Worm (Caenorhabditis elegans) whole organism, young adult: Measurements from ENCODE around the gene smc-6.

Source experiments
- B0019.2 ChIP-seq: fragments of 200-800 bp; sonication (Bioruptor generic); conservative IDR thresholded peaks from 2 replicates; pipeline ENCODE4 v1.3.6; 2022; ENCODE audit warnings: missing genetic modification reagents, missing genetic modification characterization, missing compliant biosample characterization
- B0261.1 ChIP-seq: sonication (generic microtip); optimal IDR thresholded peaks from 2 replicates; lab custom pipeline; 2016; ENCODE audit warnings: mild to moderate bottlenecking, missing genetic modification characterization, moderate library complexity, missing compliant biosample characterization
- B0336.3 ChIP-seq: fragments of 200-800 bp; sonication (Bioruptor generic); IDR thresholded peaks from 2 replicates; pipeline ENCODE4 v1.3.6; 2022; ENCODE audit warnings: missing genetic modification characterization, missing compliant biosample characterization
- F33H1.4 ChIP-seq: fragments of 200-800 bp; sonication (Bioruptor generic); IDR thresholded peaks from 2 replicates; pipeline ENCODE4 v1.3.6; 2022; ENCODE audit warnings: missing genetic modification reagents, missing genetic modification characterization, missing compliant biosample characterization
- F49E8.2 ChIP-seq: sonication (generic microtip); optimal IDR thresholded peaks from 3 replicates; lab custom pipeline; 2017; ENCODE audit warnings: missing genetic modification characterization, mild to moderate bottlenecking, missing compliant biosample characterization, antibody characterized with exemption, moderate library complexity; ENCODE audit not compliant: insufficient read depth
- F57A8.1 ChIP-seq: fragments of 200-800 bp; sonication (Bioruptor generic); optimal IDR thresholded peaks from 2 replicates; lab custom pipeline; 2018; ENCODE audit warnings: mild to moderate bottlenecking, missing genetic modification characterization, moderate library complexity, missing compliant biosample characterization
- T07F8.4 ChIP-seq: sonication (generic microtip); optimal IDR thresholded peaks from 2 replicates; lab custom pipeline; 2016; ENCODE audit warnings: mild to moderate bottlenecking, missing genetic modification characterization, moderate library complexity, missing compliant biosample characterization
- Y53G8AR.9 ChIP-seq: fragments of 200-800 bp; sonication (Bioruptor generic); conservative IDR thresholded peaks from 2 replicates; pipeline ENCODE4 v1.3.6; 2022; ENCODE audit warnings: missing genetic modification reagents, missing genetic modification characterization, missing compliant biosample characterization
- ama-1 ChIP-seq, 3 experiments: fragments of 150-350 bp in 1 of 3; sonication (generic microtip) in 2 of 3; optimal IDR thresholded peaks; 2 replicates each; lab custom pipeline; 2014 to 2018; ENCODE audit warnings: missing biosample characterization in 2 of 3, missing genetic modification characterization in 2 of 3, missing genetic modification reagents in 2 of 3
- aptf-2 ChIP-seq: fragments of 200-800 bp; sonication (Bioruptor generic); conservative IDR thresholded peaks from 2 replicates; pipeline ENCODE4 v1.3.6; 2022; ENCODE audit warnings: missing genetic modification reagents, missing genetic modification characterization, missing compliant biosample characterization
- atf-7 ChIP-seq: sonication (generic microtip); optimal IDR thresholded peaks from 2 replicates; lab custom pipeline; 2017; ENCODE audit warnings: mild to moderate bottlenecking, missing genetic modification characterization, missing compliant biosample characterization
- athp-1 ChIP-seq: sonication (generic microtip); optimal IDR thresholded peaks from 2 replicates; lab custom pipeline; 2017; ENCODE audit warnings: mild to moderate bottlenecking, missing genetic modification characterization, missing compliant biosample characterization
- attf-3 ChIP-seq: fragments of 200-800 bp; sonication (Bioruptor generic); conservative IDR thresholded peaks from 2 replicates; pipeline ENCODE4 v1.3.6; 2022; ENCODE audit warnings: missing genetic modification reagents, missing genetic modification characterization, missing compliant biosample characterization
- attf-6 ChIP-seq: fragments of 200-800 bp; sonication (Bioruptor generic); IDR thresholded peaks from 2 replicates; pipeline ENCODE4 v1.3.6; 2022; ENCODE audit warnings: missing genetic modification reagents, missing genetic modification characterization, missing compliant biosample characterization
- bed-1 ChIP-seq: fragments of 200-800 bp; sonication (Bioruptor generic); IDR thresholded peaks from 2 replicates; pipeline ENCODE4 v1.3.6; 2022; ENCODE audit warnings: missing genetic modification reagents, missing genetic modification characterization, missing compliant biosample characterization
- cebp-2 ChIP-seq: fragments of 200-800 bp; sonication (Bioruptor generic); IDR thresholded peaks from 2 replicates; pipeline ENCODE4 v1.3.6; 2022; ENCODE audit warnings: missing genetic modification characterization, missing compliant biosample characterization
- ceh-27 ChIP-seq: fragments of 200-800 bp; sonication (Bioruptor generic); optimal IDR thresholded peaks from 2 replicates; lab custom pipeline; 2018; ENCODE audit warnings: mild to moderate bottlenecking, missing genetic modification characterization, moderate library complexity, missing compliant biosample characterization
- ceh-40 ChIP-seq: fragments of 200-800 bp; sonication (Bioruptor generic); IDR thresholded peaks from 2 replicates; pipeline ENCODE4 v1.3.6; 2022; ENCODE audit warnings: missing genetic modification characterization, missing compliant biosample characterization
- ceh-79 ChIP-seq: sonication (generic microtip); optimal IDR thresholded peaks from 2 replicates; lab custom pipeline; 2017; ENCODE audit warnings: mild to moderate bottlenecking, missing genetic modification characterization, missing compliant biosample characterization
- ceh-91 ChIP-seq: fragments of 200-800 bp; sonication (Bioruptor generic); IDR thresholded peaks from 2 replicates; pipeline ENCODE4 v1.3.6; 2022; ENCODE audit warnings: missing genetic modification reagents, missing genetic modification characterization, missing compliant biosample characterization
- dox-1 ChIP-seq: fragments of 200-800 bp; sonication (Bioruptor generic); IDR thresholded peaks from 2 replicates; pipeline ENCODE4 v1.3.6; 2022; ENCODE audit warnings: missing genetic modification reagents, missing genetic modification characterization, missing compliant biosample characterization
- efl-1 ChIP-seq: fragments of 150-350 bp; optimal IDR thresholded peaks from 2 replicates; lab custom pipeline; 2014; ENCODE audit warnings: missing biosample characterization, missing genetic modification reagents, missing genetic modification characterization
- egl-18 ChIP-seq: fragments of 200-800 bp; sonication (Bioruptor generic); IDR thresholded peaks from 2 replicates; pipeline ENCODE4 v1.3.6; 2022; ENCODE audit warnings: missing genetic modification reagents, missing genetic modification characterization, missing compliant biosample characterization
- egl-44 ChIP-seq: fragments of 200-800 bp; sonication (Bioruptor generic); IDR thresholded peaks from 2 replicates; pipeline ENCODE4 v1.3.6; 2022; ENCODE audit warnings: missing genetic modification reagents, missing genetic modification characterization, missing compliant biosample characterization
- ekl-4 ChIP-seq: fragments of 200-800 bp; sonication (Bioruptor generic); IDR thresholded peaks from 2 replicates; pipeline ENCODE4 v1.3.6; 2022; ENCODE audit warnings: missing genetic modification reagents, missing genetic modification characterization, missing compliant biosample characterization
- ets-4 ChIP-seq: fragments of 200-800 bp; sonication (Bioruptor generic); optimal IDR thresholded peaks from 2 replicates; lab custom pipeline; 2018; ENCODE audit warnings: mild to moderate bottlenecking, missing genetic modification characterization, missing compliant biosample characterization
- fkh-3 ChIP-seq: sonication (generic microtip); optimal IDR thresholded peaks from 2 replicates; lab custom pipeline; 2016; ENCODE audit warnings: mild to moderate bottlenecking, missing genetic modification characterization, missing compliant biosample characterization
- hlh-26 ChIP-seq: fragments of 200-800 bp; sonication (Bioruptor generic); conservative IDR thresholded peaks from 2 replicates; pipeline ENCODE4 v1.3.6; 2022; ENCODE audit warnings: missing genetic modification reagents, missing genetic modification characterization, missing compliant biosample characterization
- hmg-1.2 ChIP-seq: fragments of 200-800 bp; sonication (Bioruptor generic); IDR thresholded peaks from 2 replicates; pipeline ENCODE4 v1.3.6; 2022; ENCODE audit warnings: missing genetic modification reagents, missing genetic modification characterization, missing compliant biosample characterization
- hmg-20 ChIP-seq: fragments of 200-800 bp; sonication (Bioruptor generic); IDR thresholded peaks from 2 replicates; pipeline ENCODE4 v1.3.6; 2022; ENCODE audit warnings: missing genetic modification reagents, missing genetic modification characterization, missing compliant biosample characterization
- hsf-1 ChIP-seq: fragments of 200-800 bp; sonication (Bioruptor generic); IDR thresholded peaks from 2 replicates; pipeline ENCODE4 v1.3.6; 2022; ENCODE audit warnings: missing genetic modification reagents, missing genetic modification characterization, missing compliant biosample characterization
- let-607 ChIP-seq, 2 experiments: fragments of 200-800 bp in 1 of 2; sonication (Bioruptor generic) in 1 of 2; sonication (generic microtip) in 1 of 2; optimal IDR thresholded peaks; 2 replicates each; lab custom pipeline; 2016 to 2018; ENCODE audit warnings: mild to moderate bottlenecking in 2 of 2, missing compliant biosample characterization in 2 of 2, missing genetic modification characterization in 2 of 2, moderate library complexity in 2 of 2, missing genotype in 1 of 2
- lin-40 ChIP-seq: sonication (generic microtip); optimal IDR thresholded peaks from 2 replicates; lab custom pipeline; 2016; ENCODE audit warnings: missing genetic modification characterization, mild to moderate bottlenecking, missing compliant biosample characterization, missing genotype, missing genetic modification reagents
- mes-4 ChIP-seq: sonication (generic microtip); optimal IDR thresholded peaks from 2 replicates; lab custom pipeline; 2016; ENCODE audit warnings: missing genotype, missing genetic modification characterization, missing compliant biosample characterization
- nfya-1 ChIP-seq: sonication (generic microtip); optimal IDR thresholded peaks from 2 replicates; lab custom pipeline; 2017; ENCODE audit warnings: antibody characterized with exemption, missing compliant biosample characterization, missing genetic modification characterization, borderline replicate concordance; ENCODE audit not compliant: insufficient read depth
- nfya-2 ChIP-seq: fragments of 200-800 bp; sonication (Bioruptor generic); IDR thresholded peaks from 2 replicates; pipeline ENCODE4 v1.3.6; 2022; ENCODE audit warnings: missing genetic modification reagents, missing genetic modification characterization, missing compliant biosample characterization
- nhr-120 ChIP-seq: fragments of 200-800 bp; sonication (Bioruptor generic); IDR thresholded peaks from 2 replicates; pipeline ENCODE4 v1.3.6; 2022; ENCODE audit warnings: missing genetic modification characterization, missing compliant biosample characterization
- nhr-179 ChIP-seq: sonication (generic microtip); optimal IDR thresholded peaks from 2 replicates; lab custom pipeline; 2016; ENCODE audit warnings: mild to moderate bottlenecking, missing genetic modification characterization, missing compliant biosample characterization
- nhr-27 ChIP-seq: fragments of 200-800 bp; sonication (Bioruptor generic); optimal IDR thresholded peaks from 2 replicates; lab custom pipeline; 2018; ENCODE audit warnings: mild to moderate bottlenecking, missing genetic modification characterization, moderate library complexity, missing compliant biosample characterization
- nhr-90 ChIP-seq: sonication (generic microtip); optimal IDR thresholded peaks from 2 replicates; lab custom pipeline; 2016; ENCODE audit warnings: missing genotype, mild to moderate bottlenecking, missing genetic modification characterization, missing compliant biosample characterization
- repo-1 ChIP-seq: sonication (generic microtip); optimal IDR thresholded peaks from 2 replicates; lab custom pipeline; 2017; ENCODE audit warnings: mild to moderate bottlenecking, missing genetic modification characterization, missing compliant biosample characterization
- rpc-1 ChIP-seq, 2 experiments: fragments of 150-350 bp in 1 of 2; sonication (generic microtip) in 1 of 2; optimal IDR thresholded peaks; 2 replicates each; lab custom pipeline; 2014 to 2018; ENCODE audit warnings: missing biosample characterization in 1 of 2, missing genetic modification characterization in 1 of 2, missing genetic modification reagents in 1 of 2, missing genotype in 1 of 2
- sdz-38 ChIP-seq: sonication (generic microtip); optimal IDR thresholded peaks from 2 replicates; lab custom pipeline; 2016; ENCODE audit warnings: missing genotype, missing genetic modification characterization, missing compliant biosample characterization
- sea-2 ChIP-seq: fragments of 200-800 bp; sonication (Bioruptor generic); IDR thresholded peaks from 2 replicates; pipeline ENCODE4 v1.3.6; 2022; ENCODE audit warnings: missing genetic modification characterization, missing compliant biosample characterization
- tbx-9 ChIP-seq: sonication (generic microtip); optimal IDR thresholded peaks from 2 replicates; lab custom pipeline; 2016; ENCODE audit warnings: borderline replicate concordance, missing genetic modification characterization, inconsistent platforms, missing compliant biosample characterization
- ztf-22 ChIP-seq: fragments of 200-800 bp; sonication (Bioruptor generic); optimal IDR thresholded peaks from 2 replicates; lab custom pipeline; 2018; ENCODE audit warnings: mild to moderate bottlenecking, missing genetic modification characterization, moderate library complexity, missing compliant biosample characterization
- ztf-25 ChIP-seq: fragments of 200-800 bp; sonication (Bioruptor generic); IDR thresholded peaks from 2 replicates; pipeline ENCODE4 v1.3.6; 2022; ENCODE audit warnings: missing genetic modification reagents, missing genetic modification characterization, missing compliant biosample characterization

Gene smc-6

DNA sequence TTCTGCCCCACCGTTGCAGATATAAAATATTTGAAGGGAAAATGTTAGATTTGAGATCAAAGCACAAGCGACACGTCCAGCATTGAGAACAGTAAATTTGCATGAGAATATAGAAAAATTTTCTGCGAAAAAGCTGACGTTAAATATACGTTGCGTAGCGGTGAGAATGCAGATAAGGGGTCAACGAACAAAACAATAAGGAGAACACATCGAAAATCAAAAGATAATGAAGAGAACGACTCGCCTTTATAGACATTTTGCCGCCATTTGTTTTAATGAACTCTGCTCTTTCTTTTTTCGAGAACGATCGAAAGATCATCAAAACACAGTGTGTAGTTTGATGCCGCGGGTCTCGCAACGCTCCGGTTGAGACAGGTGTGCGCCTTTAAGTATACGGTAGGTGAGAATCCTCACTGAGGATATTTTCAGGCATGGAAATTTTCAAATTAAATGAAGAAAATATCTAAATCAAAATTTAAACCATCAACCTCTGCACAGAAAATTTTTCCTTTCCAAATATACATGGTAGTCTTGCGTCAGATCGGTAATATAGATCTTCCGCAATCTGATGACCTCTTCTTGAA is 17.7 kb downstream of the smc-6 start (continued):
- TF ChIP-seq repo-1 (tag; lab: Kevin White, UChicago), result peak; percentile 37
- no peak for TF ChIP-seq egl-18 (GFP tag; lab: Robert Waterston, UW)
- no peak for TF ChIP-seq F57A8.1
- TF ChIP-seq F33H1.4, result peak; percentile 83
- no peak for TF ChIP-seq T07F8.4
- no peak for TF ChIP-seq nhr-120 (GFP tag; lab: Robert Waterston, UW)
- TF ChIP-seq B0336.3, result no peak
- TF ChIP-seq atf-7, result no peak
- TF ChIP-seq nhr-27 (tag; lab: Kevin White, UChicago), result no peak
- no peak for TF ChIP-seq nfya-1 (tag; lab: Kevin White, UChicago)
- peak; percentile 92 for TF ChIP-seq hsf-1 (GFP tag; lab: Robert Waterston, UW)
- TF ChIP-seq attf-6 (GFP tag; lab: Robert Waterston, UW), result peak; percentile 44; the same call in 1 of the 2 replicates
- TF ChIP-seq ztf-25, result no peak
- TF ChIP-seq nhr-90 (tag; lab: Kevin White, UChicago), result no peak
- peak; percentile 60 for TF ChIP-seq athp-1
- TF ChIP-seq egl-44 (GFP tag; lab: Robert Waterston, UW), result no peak
- TF ChIP-seq ceh-40 (GFP tag; lab: Robert Waterston, UW), result no peak
- TF ChIP-seq B0019.2, result no peak
- no peak for TF ChIP-seq attf-3 (GFP tag; lab: Robert Waterston, UW)
- TF ChIP-seq nfya-2, result no peak
- no peak for TF ChIP-seq sea-2 (GFP tag; lab: Robert Waterston, UW)
- TF ChIP-seq ama-1 (optimal IDR thresholded peaks at IDR 0.05; lab: Kevin White, UChicago), result no peak
- peak in 1 of 2 experiments; percentile 22 for TF ChIP-seq ama-1 (GFP tag; optimal IDR thresholded peaks at IDR 0.05; lab: Kevin White, UChicago)
- no peak for TF ChIP-seq ztf-22 (GFP tag; lab: Kevin White, UChicago)
- TF ChIP-seq let-607 (tag; optimal IDR thresholded peaks at IDR 0.05; lab: Kevin White, UChicago), result no peak
- TF ChIP-seq ceh-79 (tag; lab: Kevin White, UChicago), result no peak
- TF ChIP-seq ets-4 (GFP tag; lab: Kevin White, UChicago), result no peak
- peak; percentile 70 for TF ChIP-seq dox-1 (GFP tag; lab: Robert Waterston, UW)
- peak; percentile 76 for TF ChIP-seq ekl-4 (GFP tag; lab: Robert Waterston, UW)
- no peak for TF ChIP-seq nhr-179 (tag; lab: Kevin White, UChicago)
- no peak for TF ChIP-seq bed-1
- TF ChIP-seq ceh-27 (GFP tag; lab: Kevin White, UChicago), result no peak
- no peak for TF ChIP-seq cebp-2
- TF ChIP-seq mes-4 (tag; lab: Kevin White, UChicago), result no peak
- TF ChIP-seq efl-1 (GFP tag; lab: Kevin White, UChicago), result peak; percentile 82
- no peak for TF ChIP-seq fkh-3 (tag; lab: Kevin White, UChicago)
- TF ChIP-seq tbx-9 (tag; lab: Kevin White, UChicago), result no peak
- no peak for TF ChIP-seq sdz-38 (tag; lab: Kevin White, UChicago)
- TF ChIP-seq rpc-1 (optimal IDR thresholded peaks at IDR 0.05; lab: Kevin White, UChicago), result no peak
- no peak for TF ChIP-seq rpc-1 (tag; optimal IDR thresholded peaks at IDR 0.05; lab: Kevin White, UChicago)
- no peak for TF ChIP-seq hlh-26
- no peak for TF ChIP-seq aptf-2 (GFP tag; lab: Robert Waterston, UW)
- TF ChIP-seq Y53G8AR.9 (GFP tag; lab: Robert Waterston, UW), result peak; percentile 64; the same call in 1 of the 2 replicates
- TF ChIP-seq F49E8.2 (tag; lab: Kevin White, UChicago), result peak; percentile 75
- no peak; the same call in 1 of the 2 replicates for TF ChIP-seq hmg-1.2 (GFP tag; lab: Robert Waterston, UW)
- TF ChIP-seq B0261.1 (tag; lab: Kevin White, UChicago), result no peak
- TF ChIP-seq lin-40 (tag; lab: Kevin White, UChicago), result no peak
- TF ChIP-seq hmg-20 (GFP tag; lab: Robert Waterston, UW), result peak; percentile 54; the same call in 1 of the 2 replicates
- TF ChIP-seq ceh-91, result peak; percentile 21; the same call in 1 of the 2 replicates
